Fruit fly (Drosophila melanogaster): ENCODE data around the gene Nup160.

dm6 chr2L:11106562-11106962 lies 17.0 kb upstream of the Nup160 start, which contains the start of gene Reps:
- TF ChIP-seq HLH106 (tag; optimal IDR thresholded peaks at IDR 0.05) (peak; percentile 98), jim (GFP tag; optimal IDR thresholded peaks at IDR 0.05) (peak; percentile 87), woc (GFP tag; optimal IDR thresholded peaks at IDR 0.05) (peak; percentile 97)
